Worm (Caenorhabditis elegans) whole organism, mixed stage, embryonic: ENCODE results near the gene F55C9.6.

Experiments
- M03D4.4 ChIP-seq: sonication (generic microtip); optimal IDR thresholded peaks from 2 replicates; lab custom pipeline; 2017; ENCODE audit warnings: mild to moderate bottlenecking, missing genetic modification characterization, missing compliant biosample characterization
- bed-3 ChIP-seq: fragments of 200-800 bp; sonication (Bioruptor generic); optimal IDR thresholded peaks from 3 replicates; lab custom pipeline; 2018; ENCODE audit warnings: mild to moderate bottlenecking, missing genetic modification characterization, moderate library complexity, missing compliant biosample characterization
- blmp-1 ChIP-seq: fragments of 150-350 bp; optimal IDR thresholded peaks from 2 replicates; lab custom pipeline; 2014; ENCODE audit warnings: missing biosample characterization, missing genetic modification characterization
- ceh-39 ChIP-seq: fragments of 150-350 bp; optimal IDR thresholded peaks from 2 replicates; lab custom pipeline; 2014; ENCODE audit warnings: missing biosample characterization, missing genetic modification characterization
- ceh-43 ChIP-seq: fragments of 200-800 bp; sonication (Bioruptor generic); optimal IDR thresholded peaks from 2 replicates; lab custom pipeline; 2018; ENCODE audit warnings: mild to moderate bottlenecking, missing genetic modification characterization, moderate library complexity, missing compliant biosample characterization
- ceh-83 ChIP-seq: fragments of 200-800 bp; sonication (Bioruptor generic); optimal IDR thresholded peaks from 2 replicates; lab custom pipeline; 2018; ENCODE audit warnings: mild to moderate bottlenecking, missing genetic modification characterization, missing compliant biosample characterization
- cnd-1 ChIP-seq: fragments of 200-800 bp; sonication (Bioruptor generic); optimal IDR thresholded peaks from 2 replicates; lab custom pipeline; 2018; ENCODE audit warnings: mild to moderate bottlenecking, missing genetic modification characterization, missing compliant biosample characterization
- elt-1 ChIP-seq: sonication (generic microtip); optimal IDR thresholded peaks from 2 replicates; lab custom pipeline; 2017; ENCODE audit warnings: missing genetic modification characterization, mild to moderate bottlenecking, missing compliant biosample characterization, antibody characterized with exemption, moderate library complexity, borderline replicate concordance; ENCODE audit not compliant: insufficient read depth
- elt-3 ChIP-seq: fragments of 150-350 bp; optimal IDR thresholded peaks from 2 replicates; lab custom pipeline; 2014; ENCODE audit warnings: missing biosample characterization, missing genetic modification characterization
- flh-1 ChIP-seq: fragments of 200-800 bp; sonication (Bioruptor generic); optimal IDR thresholded peaks from 2 replicates; lab custom pipeline; 2018; ENCODE audit warnings: mild to moderate bottlenecking, missing genetic modification characterization, moderate library complexity, missing compliant biosample characterization
- hlh-1 ChIP-seq: fragments of 150-350 bp; optimal IDR thresholded peaks from 2 replicates; lab custom pipeline; 2014; ENCODE audit warnings: missing biosample characterization, missing genetic modification reagents, missing genetic modification characterization
- lin-13 ChIP-seq: fragments of 150-350 bp; optimal IDR thresholded peaks from 2 replicates; lab custom pipeline; 2014; ENCODE audit warnings: missing biosample characterization, missing genetic modification characterization
- lin-32 ChIP-seq: fragments of 200-800 bp; sonication (Bioruptor generic); optimal IDR thresholded peaks from 2 replicates; lab custom pipeline; 2018; ENCODE audit warnings: mild to moderate bottlenecking, missing genetic modification characterization, missing compliant biosample characterization
- lsy-2 ChIP-seq: fragments of 150-350 bp; optimal IDR thresholded peaks from 2 replicates; lab custom pipeline; 2014; ENCODE audit warnings: missing biosample characterization, missing genetic modification characterization
- mab-5 ChIP-seq: fragments of 150-350 bp; optimal IDR thresholded peaks from 2 replicates; lab custom pipeline; 2014; ENCODE audit warnings: missing biosample characterization, missing genetic modification characterization
- mep-1 ChIP-seq: fragments of 150-350 bp; optimal IDR thresholded peaks from 2 replicates; lab custom pipeline; 2017; ENCODE audit warnings: missing biosample characterization, missing genetic modification reagents, missing genetic modification characterization, inconsistent platforms
- mls-2 ChIP-seq: sonication (generic microtip); optimal IDR thresholded peaks from 2 replicates; lab custom pipeline; 2016; ENCODE audit warnings: mild to moderate bottlenecking, missing genetic modification characterization, moderate library complexity, missing compliant biosample characterization
- nhr-12 ChIP-seq: fragments of 150-350 bp; optimal IDR thresholded peaks from 2 replicates; lab custom pipeline; 2014; ENCODE audit warnings: missing biosample characterization, missing genetic modification characterization
- nhr-2 ChIP-seq: fragments of 150-350 bp; optimal IDR thresholded peaks from 2 replicates; lab custom pipeline; 2014; ENCODE audit warnings: missing biosample characterization, missing genetic modification characterization
- nhr-28 ChIP-seq: fragments of 150-350 bp; optimal IDR thresholded peaks from 2 replicates; lab custom pipeline; 2014; ENCODE audit warnings: missing biosample characterization, missing genetic modification characterization
- nhr-76 ChIP-seq: sonication (generic microtip); optimal IDR thresholded peaks from 2 replicates; lab custom pipeline; 2017; ENCODE audit warnings: missing biosample characterization, missing genetic modification characterization
- pha-4 ChIP-seq: fragments of 150-350 bp; optimal IDR thresholded peaks from 2 replicates; lab custom pipeline; 2018; ENCODE audit warnings: missing biosample characterization, missing genetic modification reagents, missing genetic modification characterization
- sem-2 ChIP-seq: fragments of 200-800 bp; sonication (Bioruptor generic); optimal IDR thresholded peaks from 2 replicates; lab custom pipeline; 2018; ENCODE audit warnings: mild to moderate bottlenecking, missing genetic modification characterization, missing compliant biosample characterization
- snpc-4 ChIP-seq: fragments of 150-350 bp; optimal IDR thresholded peaks from 2 replicates; lab custom pipeline; 2014; ENCODE audit warnings: missing biosample characterization, missing genetic modification characterization
- unc-39 ChIP-seq: fragments of 150-350 bp; optimal IDR thresholded peaks from 2 replicates; lab custom pipeline; 2014; ENCODE audit warnings: missing biosample characterization, missing genetic modification characterization
- unc-62 ChIP-seq: fragments of 150-350 bp; optimal IDR thresholded peaks from 2 replicates; lab custom pipeline; 2014; ENCODE audit warnings: missing biosample characterization, missing genetic modification reagents, missing genetic modification characterization
- zip-8 ChIP-seq: fragments of 150-350 bp; optimal IDR thresholded peaks from 2 replicates; lab custom pipeline; 2014; ENCODE audit warnings: missing biosample characterization, missing genetic modification characterization
- ztf-11 ChIP-seq: fragments of 150-350 bp; optimal IDR thresholded peaks from 2 replicates; lab custom pipeline; 2014; ENCODE audit warnings: missing biosample characterization, missing genetic modification characterization

Gene F55C9.6

DNA sequence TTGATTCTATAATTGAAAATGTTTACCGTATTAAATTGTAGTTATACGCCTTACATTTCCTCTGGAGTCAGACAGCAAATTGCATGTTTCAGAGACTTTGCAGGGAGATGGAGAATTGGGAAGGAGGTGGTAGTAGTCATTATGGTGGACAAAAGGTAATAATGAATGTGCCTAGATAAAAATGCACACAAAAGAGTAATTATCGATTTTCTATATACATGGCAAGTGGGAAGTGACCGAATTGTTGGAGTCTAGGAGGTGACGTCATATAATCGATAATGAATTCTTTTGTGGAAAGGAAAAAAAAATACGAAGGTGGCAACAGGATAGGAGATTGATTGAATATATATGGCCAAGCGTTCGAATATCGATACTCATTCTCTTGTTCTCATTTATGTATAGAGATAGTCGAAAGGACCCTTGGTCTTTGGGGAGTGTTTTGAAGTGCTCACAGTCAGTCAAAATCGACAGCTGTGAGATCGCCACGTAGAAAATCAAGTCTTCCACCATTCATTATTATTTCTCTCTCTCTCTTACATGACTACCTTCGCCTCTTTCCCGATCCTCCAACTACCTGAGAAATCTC, 7.1 kb upstream of the F55C9.6 start, which contains the start of the genes fbxb-63 and fbxb-61:
Gene fbxb-63, minus strand, starts transcription at position 142 of the 586 bp plus-strand sequence.
Gene fbxb-61, plus strand, starts transcription at position 536 of the 586 bp plus-strand sequence.
- no peak for TF ChIP-seq elt-3 (tag; lab: Kevin White, UChicago)
- no peak for TF ChIP-seq ceh-83 (GFP tag; lab: Kevin White, UChicago)
- TF ChIP-seq ceh-39 (tag; lab: Kevin White, UChicago), result peak; percentile 53
- TF ChIP-seq, all 35 proteins: peak for 1

DNA sequence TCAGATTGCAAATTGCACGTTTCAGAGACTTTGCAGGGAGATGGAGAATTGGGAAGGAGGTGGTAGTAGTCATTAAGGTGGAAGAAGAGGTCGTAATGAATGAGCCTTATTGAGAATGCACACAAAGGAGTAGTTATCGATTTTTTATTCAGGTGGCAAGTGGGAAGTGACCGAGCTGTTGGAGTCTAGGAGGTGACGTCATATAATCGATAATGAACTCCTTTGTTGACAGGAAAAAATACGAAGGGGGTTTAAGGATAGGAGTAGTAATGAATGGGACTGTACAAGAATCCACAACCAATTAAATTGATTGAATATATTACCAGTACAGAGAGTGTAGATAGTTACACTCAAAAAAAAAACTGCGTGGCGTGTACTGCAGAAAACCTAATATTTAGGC, 5.3 kb upstream of the F55C9.6 start, which contains the start of gene fbxb-62:
Gene fbxb-62, minus strand, starts transcription at position 101 of the 400 bp plus-strand sequence.
- TF ChIP-seq unc-62 (GFP tag; lab: Kevin White, UChicago) (no peak), zip-8 (tag; lab: Kevin White, UChicago) (peak; percentile 11), nhr-2 (tag; lab: Kevin White, UChicago) (no peak), sem-2 (GFP tag; lab: Kevin White, UChicago) (no peak), nhr-28 (tag; lab: Kevin White, UChicago) (no peak), ceh-43 (GFP tag; lab: Kevin White, UChicago) (no peak)

DNA sequence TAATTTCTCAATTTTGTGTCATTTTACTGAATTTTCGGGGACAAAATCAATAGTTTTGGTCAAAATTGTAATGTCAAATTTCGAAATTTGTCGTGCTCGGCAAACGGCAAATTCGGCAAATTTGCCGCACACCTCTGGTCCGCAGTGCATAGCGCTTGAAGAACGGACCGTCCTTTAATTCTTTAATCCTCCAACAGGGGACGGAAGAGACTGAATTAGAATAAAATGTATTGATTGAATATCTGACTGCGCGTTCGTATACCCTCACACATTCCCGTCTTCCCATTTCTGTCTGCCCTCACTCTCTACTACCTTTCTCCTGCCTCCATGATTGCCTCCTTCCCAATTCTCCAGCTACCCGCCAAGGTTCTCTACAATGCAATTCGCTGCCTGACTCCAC, 2.6 kb upstream of the F55C9.6 start, which contains the start of gene F55C9.14:
Gene F55C9.14, plus strand, starts transcription at position 301 of the 400 bp plus-strand sequence.
- TF ChIP-seq lin-32 (no peak), ceh-43 (GFP tag; lab: Kevin White, UChicago) (no peak), blmp-1 (tag; lab: Kevin White, UChicago) (no peak), nhr-28 (tag; lab: Kevin White, UChicago) (no peak), mep-1 (no peak), pha-4 (no peak), mls-2 (no peak), snpc-4 (tag; lab: Kevin White, UChicago) (no peak), nhr-76 (tag; lab: Kevin White, UChicago) (no peak), ceh-39 (tag; lab: Kevin White, UChicago) (no peak), elt-1 (tag; lab: Kevin White, UChicago) (no peak), flh-1 (GFP tag; lab: Kevin White, UChicago) (no peak), lsy-2 (tag; lab: Kevin White, UChicago) (no peak), nhr-2 (tag; lab: Kevin White, UChicago) (no peak), hlh-1 (no peak)

DNA sequence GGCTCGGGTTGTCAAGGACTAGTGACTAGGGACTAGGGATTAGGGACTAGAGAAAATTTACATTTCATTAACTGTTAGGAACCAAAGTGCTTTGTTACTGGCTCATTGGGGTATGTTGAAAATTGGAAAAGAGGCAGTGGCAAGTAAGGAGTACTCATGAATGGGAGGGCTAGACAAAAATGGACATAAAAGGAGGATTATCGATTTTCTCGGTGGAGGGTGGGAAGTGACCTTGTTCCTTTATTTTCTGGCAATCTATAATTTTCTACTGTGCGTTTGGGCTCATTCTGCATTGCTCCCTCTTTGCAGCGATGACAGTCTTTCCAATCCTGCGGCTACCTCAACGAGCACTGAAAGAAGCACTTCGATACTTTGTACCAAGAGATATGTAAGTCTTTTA, 887 bp upstream of the F55C9.6 start, which contains the start of gene fbxb-60:
Gene fbxb-60, plus strand, starts transcription at position 301 of the 400 bp plus-strand sequence.
- no peak for TF ChIP-seq mep-1
- TF ChIP-seq nhr-2 (tag; lab: Kevin White, UChicago), result no peak
- no peak for TF ChIP-seq nhr-76 (tag; lab: Kevin White, UChicago)
- no peak for TF ChIP-seq M03D4.4 (tag; lab: Kevin White, UChicago)
- TF ChIP-seq unc-62 (GFP tag; lab: Kevin White, UChicago), result no peak

DNA sequence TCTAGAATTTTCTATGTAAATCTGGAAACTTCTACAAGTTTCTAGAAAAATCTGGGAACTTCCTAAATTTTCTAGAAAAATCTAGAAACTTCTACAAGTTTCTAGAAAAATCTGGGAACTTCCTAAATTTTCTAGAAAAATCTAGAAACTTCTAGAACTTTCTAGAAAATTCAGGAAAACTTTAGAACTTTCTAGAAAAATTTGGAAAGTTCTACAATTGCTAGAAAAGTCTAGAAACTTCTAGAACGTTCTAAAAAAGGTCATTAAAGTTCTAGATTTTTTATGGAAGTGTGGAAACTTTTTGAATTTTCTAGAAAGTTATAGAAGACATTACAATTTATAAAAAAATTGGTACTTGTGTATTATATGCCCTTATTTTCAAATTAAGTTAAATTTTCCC, 3.6 kb downstream of the F55C9.6 start, which contains the start of gene F55C9.5:
Gene F55C9.5, minus strand, starts transcription at position 101 of the 400 bp plus-strand sequence.
- no peak for TF ChIP-seq flh-1 (GFP tag; lab: Kevin White, UChicago)
- no peak for TF ChIP-seq pha-4
- TF ChIP-seq, all 35 proteins: peak for 0

DNA sequence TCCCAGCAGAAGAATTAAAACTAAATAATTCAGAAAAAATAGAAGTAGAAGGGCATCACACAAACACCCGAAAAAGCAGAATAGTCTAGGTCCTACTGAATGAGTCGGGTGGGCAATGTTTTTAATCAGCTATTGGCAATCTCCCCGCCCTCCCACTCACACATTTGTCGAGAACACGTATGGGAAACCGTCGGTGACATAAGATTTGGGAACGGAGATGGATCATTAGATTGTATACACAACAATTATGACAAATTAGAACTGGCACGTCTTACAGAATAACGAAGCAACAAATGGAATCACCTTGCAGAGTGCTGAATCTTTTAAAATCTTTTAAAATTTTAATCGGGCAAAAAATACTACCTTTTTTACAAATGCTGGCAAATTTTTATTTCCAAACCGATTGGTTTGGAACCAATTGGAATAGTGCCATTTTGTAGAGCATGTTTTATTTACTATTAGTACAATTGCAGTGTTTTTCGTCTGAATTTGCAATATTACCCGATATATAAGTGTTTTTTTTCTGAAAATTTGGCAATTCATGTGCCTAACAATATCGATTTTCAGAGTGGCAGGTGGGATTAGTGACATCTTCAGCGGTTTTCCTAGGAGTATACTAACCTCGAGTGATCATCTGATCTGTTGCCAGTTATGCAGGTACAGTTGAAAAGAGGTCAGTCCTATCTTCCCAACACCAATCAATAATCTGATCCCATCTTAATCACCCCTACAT, 8.4 kb downstream of the F55C9.6 start, which contains the start of the genes F55C9.3 and fbxb-57:
Gene F55C9.3, minus strand, starts transcription at position 101 of the 733 bp plus-strand sequence.
Gene fbxb-57, plus strand, starts transcription at position 683 of the 733 bp plus-strand sequence.
- TF ChIP-seq elt-1 (tag; lab: Kevin White, UChicago) (peak; percentile 69), lin-13 (no peak), ceh-39 (tag; lab: Kevin White, UChicago) (no peak)

DNA sequence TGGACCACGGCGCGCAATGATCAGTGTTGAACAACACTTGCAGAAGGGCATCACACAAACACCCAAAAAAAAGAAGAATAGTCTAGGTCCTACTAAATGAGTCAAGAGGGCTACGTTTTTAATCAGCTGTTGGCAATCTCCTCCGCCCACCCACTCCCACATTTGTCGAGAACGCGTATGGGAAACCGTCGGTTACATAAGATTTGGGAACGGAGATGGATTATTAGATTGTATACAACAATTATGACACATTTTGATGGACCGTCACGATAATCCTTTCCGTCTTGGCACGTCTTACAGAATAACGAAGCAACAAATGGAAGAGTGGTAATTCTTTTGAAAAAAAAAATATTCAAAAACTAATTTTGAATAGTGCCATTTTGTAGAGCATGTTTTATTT, 10.7 kb downstream of the F55C9.6 start:
- peak; percentile 91 for TF ChIP-seq elt-1 (tag; lab: Kevin White, UChicago)
- TF ChIP-seq ztf-11 (tag; lab: Kevin White, UChicago), result no peak
- no peak for TF ChIP-seq cnd-1
- no peak for TF ChIP-seq snpc-4 (tag; lab: Kevin White, UChicago)
- peak; percentile 1 for TF ChIP-seq nhr-2 (tag; lab: Kevin White, UChicago)
- TF ChIP-seq bed-3, result no peak
- no peak for TF ChIP-seq elt-3 (tag; lab: Kevin White, UChicago)
- no peak for TF ChIP-seq blmp-1 (tag; lab: Kevin White, UChicago)
- TF ChIP-seq nhr-76 (tag; lab: Kevin White, UChicago), result no peak
- TF ChIP-seq nhr-12, result no peak
- TF ChIP-seq mab-5, result no peak
- no peak for TF ChIP-seq lin-32
- TF ChIP-seq unc-39 (tag; lab: Kevin White, UChicago), result no peak
- TF ChIP-seq unc-62 (GFP tag; lab: Kevin White, UChicago), result no peak
- TF ChIP-seq sem-2 (GFP tag; lab: Kevin White, UChicago), result no peak
- no peak for TF ChIP-seq M03D4.4 (tag; lab: Kevin White, UChicago)
